Worm (Caenorhabditis elegans) whole organism, L2 larva: ENCODE measurements around the gene C55A1.7.

Experiments used
- ZK546.5 ChIP-seq: sonication (generic microtip); optimal IDR thresholded peaks from 2 replicates; lab custom pipeline; 2017; ENCODE audit warnings: missing biosample characterization, missing genetic modification characterization
- egl-27 ChIP-seq: sonication (generic microtip); optimal IDR thresholded peaks from 3 replicates; lab custom pipeline; 2017; ENCODE audit warnings: missing biosample characterization, missing genetic modification reagents, missing genetic modification characterization
- nhr-237 ChIP-seq: fragments of 150-350 bp; optimal IDR thresholded peaks from 2 replicates; lab custom pipeline; 2014; ENCODE audit warnings: missing biosample characterization, missing genetic modification characterization
- nhr-25 ChIP-seq: fragments of 150-350 bp; sonication (generic microtip); optimal IDR thresholded peaks from 3 replicates; lab custom pipeline; 2014; ENCODE audit warnings: missing biosample characterization, missing genetic modification characterization
- snpc-4 ChIP-seq: fragments of 150-350 bp; optimal IDR thresholded peaks from 2 replicates; lab custom pipeline; 2014; ENCODE audit warnings: missing biosample characterization, missing genetic modification characterization
- unc-39 ChIP-seq: fragments of 150-350 bp; optimal IDR thresholded peaks from 2 replicates; lab custom pipeline; 2014; ENCODE audit warnings: missing biosample characterization, missing genetic modification characterization
- zag-1 ChIP-seq: fragments of 150-350 bp; optimal IDR thresholded peaks from 2 replicates; lab custom pipeline; 2014; ENCODE audit warnings: missing biosample characterization, missing genetic modification characterization

ce11 chrV:15638853-15639252 is 8.6 kb downstream of the C55A1.7 start, which contains the start of gene srz-44:
- no peak for TF ChIP-seq nhr-25 (tag; lab: Kevin White, UChicago)
- TF ChIP-seq egl-27 (tag; lab: Kevin White, UChicago): no peak
- no peak for TF ChIP-seq ZK546.5
- TF ChIP-seq snpc-4: no peak
- no peak for TF ChIP-seq nhr-237
- no peak for TF ChIP-seq zag-1 (tag; lab: Kevin White, UChicago)
- no peak for TF ChIP-seq unc-39
